Fruit fly (Drosophila melanogaster): ENCODE data around the gene Rrp46.

dm6 chr3R:10378989-10379388, 34.1 kb upstream of the Rrp46 start:
- TF ChIP-seq CG8478 (optimal IDR thresholded peaks at IDR 0.05) = no peak
- no peak for TF ChIP-seq CTCF (optimal IDR thresholded peaks at IDR 0.05)

Measured in S2 (cell line).